Worm (Caenorhabditis elegans) whole organism, mixed stage, embryonic: ENCODE results near the gene ceh-75.

ENCODE experiments used
- M03D4.4 ChIP-seq: sonication (generic microtip); optimal IDR thresholded peaks from 2 replicates; lab custom pipeline; 2017; ENCODE audit warnings: mild to moderate bottlenecking, missing genetic modification characterization, missing compliant biosample characterization
- bed-3 ChIP-seq: fragments of 200-800 bp; sonication (Bioruptor generic); optimal IDR thresholded peaks from 3 replicates; lab custom pipeline; 2018; ENCODE audit warnings: mild to moderate bottlenecking, missing genetic modification characterization, moderate library complexity, missing compliant biosample characterization
- blmp-1 ChIP-seq: fragments of 150-350 bp; optimal IDR thresholded peaks from 2 replicates; lab custom pipeline; 2014; ENCODE audit warnings: missing biosample characterization, missing genetic modification characterization
- ceh-39 ChIP-seq: fragments of 150-350 bp; optimal IDR thresholded peaks from 2 replicates; lab custom pipeline; 2014; ENCODE audit warnings: missing biosample characterization, missing genetic modification characterization
- ceh-43 ChIP-seq: fragments of 200-800 bp; sonication (Bioruptor generic); optimal IDR thresholded peaks from 2 replicates; lab custom pipeline; 2018; ENCODE audit warnings: mild to moderate bottlenecking, missing genetic modification characterization, moderate library complexity, missing compliant biosample characterization
- ceh-83 ChIP-seq: fragments of 200-800 bp; sonication (Bioruptor generic); optimal IDR thresholded peaks from 2 replicates; lab custom pipeline; 2018; ENCODE audit warnings: mild to moderate bottlenecking, missing genetic modification characterization, missing compliant biosample characterization
- ces-1 ChIP-seq: fragments of 150-350 bp; optimal IDR thresholded peaks from 2 replicates; lab custom pipeline; 2014; ENCODE audit warnings: missing biosample characterization, missing genetic modification reagents, missing genetic modification characterization
- cnd-1 ChIP-seq: fragments of 200-800 bp; sonication (Bioruptor generic); optimal IDR thresholded peaks from 2 replicates; lab custom pipeline; 2018; ENCODE audit warnings: mild to moderate bottlenecking, missing genetic modification characterization, missing compliant biosample characterization
- drap-1 ChIP-seq: fragments of 200-800 bp; sonication (Bioruptor generic); optimal IDR thresholded peaks from 3 replicates; lab custom pipeline; 2018; ENCODE audit warnings: mild to moderate bottlenecking, missing genetic modification characterization, missing compliant biosample characterization
- elt-1 ChIP-seq: sonication (generic microtip); optimal IDR thresholded peaks from 2 replicates; lab custom pipeline; 2017; ENCODE audit warnings: missing genetic modification characterization, mild to moderate bottlenecking, missing compliant biosample characterization, antibody characterized with exemption, moderate library complexity, borderline replicate concordance; ENCODE audit not compliant: insufficient read depth
- flh-1 ChIP-seq: fragments of 200-800 bp; sonication (Bioruptor generic); optimal IDR thresholded peaks from 2 replicates; lab custom pipeline; 2018; ENCODE audit warnings: mild to moderate bottlenecking, missing genetic modification characterization, moderate library complexity, missing compliant biosample characterization
- ham-2 ChIP-seq: fragments of 200-800 bp; sonication (Bioruptor generic); optimal IDR thresholded peaks from 2 replicates; lab custom pipeline; 2018; ENCODE audit warnings: mild to moderate bottlenecking, missing genetic modification characterization, missing compliant biosample characterization
- hlh-1 ChIP-seq: fragments of 150-350 bp; optimal IDR thresholded peaks from 2 replicates; lab custom pipeline; 2014; ENCODE audit warnings: missing biosample characterization, missing genetic modification reagents, missing genetic modification characterization
- lin-13 ChIP-seq: fragments of 150-350 bp; optimal IDR thresholded peaks from 2 replicates; lab custom pipeline; 2014; ENCODE audit warnings: missing biosample characterization, missing genetic modification characterization
- lin-32 ChIP-seq: fragments of 200-800 bp; sonication (Bioruptor generic); optimal IDR thresholded peaks from 2 replicates; lab custom pipeline; 2018; ENCODE audit warnings: mild to moderate bottlenecking, missing genetic modification characterization, missing compliant biosample characterization
- lsy-2 ChIP-seq: fragments of 150-350 bp; optimal IDR thresholded peaks from 2 replicates; lab custom pipeline; 2014; ENCODE audit warnings: missing biosample characterization, missing genetic modification characterization
- mab-5 ChIP-seq: fragments of 150-350 bp; optimal IDR thresholded peaks from 2 replicates; lab custom pipeline; 2014; ENCODE audit warnings: missing biosample characterization, missing genetic modification characterization
- mep-1 ChIP-seq: fragments of 150-350 bp; optimal IDR thresholded peaks from 2 replicates; lab custom pipeline; 2017; ENCODE audit warnings: missing biosample characterization, missing genetic modification reagents, missing genetic modification characterization, inconsistent platforms
- mls-2 ChIP-seq: sonication (generic microtip); optimal IDR thresholded peaks from 2 replicates; lab custom pipeline; 2016; ENCODE audit warnings: mild to moderate bottlenecking, missing genetic modification characterization, moderate library complexity, missing compliant biosample characterization
- nhr-237 ChIP-seq: fragments of 150-350 bp; optimal IDR thresholded peaks from 2 replicates; lab custom pipeline; 2014; ENCODE audit warnings: missing biosample characterization, missing genetic modification characterization
- nhr-28 ChIP-seq: fragments of 150-350 bp; optimal IDR thresholded peaks from 2 replicates; lab custom pipeline; 2014; ENCODE audit warnings: missing biosample characterization, missing genetic modification characterization
- nhr-76 ChIP-seq: sonication (generic microtip); optimal IDR thresholded peaks from 2 replicates; lab custom pipeline; 2017; ENCODE audit warnings: missing biosample characterization, missing genetic modification characterization
- pha-4 ChIP-seq: fragments of 150-350 bp; optimal IDR thresholded peaks from 2 replicates; lab custom pipeline; 2018; ENCODE audit warnings: missing biosample characterization, missing genetic modification reagents, missing genetic modification characterization
- sem-2 ChIP-seq: fragments of 200-800 bp; sonication (Bioruptor generic); optimal IDR thresholded peaks from 2 replicates; lab custom pipeline; 2018; ENCODE audit warnings: mild to moderate bottlenecking, missing genetic modification characterization, missing compliant biosample characterization
- snpc-4 ChIP-seq: fragments of 150-350 bp; optimal IDR thresholded peaks from 2 replicates; lab custom pipeline; 2014; ENCODE audit warnings: missing biosample characterization, missing genetic modification characterization
- sptf-1 ChIP-seq: sonication (generic microtip); optimal IDR thresholded peaks from 2 replicates; lab custom pipeline; 2017; ENCODE audit warnings: mild to moderate bottlenecking, missing genetic modification characterization, moderate library complexity, missing compliant biosample characterization
- tbx-8 ChIP-seq: fragments of 200-800 bp; sonication (Bioruptor generic); optimal IDR thresholded peaks from 2 replicates; lab custom pipeline; 2018; ENCODE audit warnings: mild to moderate bottlenecking, missing genetic modification characterization, moderate library complexity, missing compliant biosample characterization
- unc-120 ChIP-seq: sonication (generic microtip); optimal IDR thresholded peaks from 2 replicates; lab custom pipeline; 2017; ENCODE audit warnings: missing genetic modification characterization, missing compliant biosample characterization; ENCODE audit not compliant: poor library complexity, severe bottlenecking
- unc-39 ChIP-seq: fragments of 150-350 bp; optimal IDR thresholded peaks from 2 replicates; lab custom pipeline; 2014; ENCODE audit warnings: missing biosample characterization, missing genetic modification characterization
- unc-62 ChIP-seq: fragments of 150-350 bp; optimal IDR thresholded peaks from 2 replicates; lab custom pipeline; 2014; ENCODE audit warnings: missing biosample characterization, missing genetic modification reagents, missing genetic modification characterization
- zip-8 ChIP-seq: fragments of 150-350 bp; optimal IDR thresholded peaks from 2 replicates; lab custom pipeline; 2014; ENCODE audit warnings: missing biosample characterization, missing genetic modification characterization
- ztf-11 ChIP-seq: fragments of 150-350 bp; optimal IDR thresholded peaks from 2 replicates; lab custom pipeline; 2014; ENCODE audit warnings: missing biosample characterization, missing genetic modification characterization

ceh-75 gene

ce11 chrV:9889629-9890028 is 31.5 kb upstream of the ceh-75 start, which contains the start of gene fshr-1:
Gene fshr-1, plus strand, starts transcription at chrV:9889837.
- TF ChIP-seq lin-13 (tag; lab: Kevin White, UChicago), result no peak
- TF ChIP-seq sem-2 (GFP tag; lab: Kevin White, UChicago), result no peak
- no peak for TF ChIP-seq nhr-237
- TF ChIP-seq unc-62, result no peak
- no peak for TF ChIP-seq pha-4 (tag; lab: Kevin White, UChicago)
- no peak for TF ChIP-seq ces-1 (GFP tag; lab: Kevin White, UChicago)
- no peak for TF ChIP-seq unc-39

- TF ChIP-seq drap-1 (no peak), lin-32 (GFP tag; lab: Kevin White, UChicago) (no peak), tbx-8 (GFP tag; lab: Kevin White, UChicago) (no peak), mab-5 (no peak), snpc-4 (tag; lab: Kevin White, UChicago) (no peak), cnd-1 (tag; lab: Kevin White, UChicago) (no peak), nhr-237 (no peak), ham-2 (GFP tag; lab: Kevin White, UChicago) (no peak), ceh-39 (tag; lab: Kevin White, UChicago) (no peak), zip-8 (tag; lab: Kevin White, UChicago) (no peak), nhr-28 (tag; lab: Kevin White, UChicago) (no peak), lsy-2 (no peak), lin-13 (tag; lab: Kevin White, UChicago) (no peak), unc-120 (no peak), ztf-11 (no peak), bed-3 (GFP tag; lab: Kevin White, UChicago) (no peak)
These were observed 21.9 kb upstream of the ceh-75 start, which contains the start of gene egl-47 for ce11 chrV:9899278-9899677. Gene egl-47, plus strand, starts transcription at chrV:9899578.

- TF ChIP-seq lin-13 (tag; lab: Kevin White, UChicago), result no peak
- no peak for TF ChIP-seq mls-2 (tag; lab: Kevin White, UChicago)
- TF ChIP-seq hlh-1 (tag; lab: Kevin White, UChicago), result no peak
- no peak for TF ChIP-seq nhr-76 (tag; lab: Kevin White, UChicago)
- no peak for TF ChIP-seq ztf-11
- no peak for TF ChIP-seq pha-4 (tag; lab: Kevin White, UChicago)
- no peak for TF ChIP-seq ceh-39 (tag; lab: Kevin White, UChicago)
- no peak for TF ChIP-seq lsy-2
- TF ChIP-seq flh-1 (GFP tag; lab: Kevin White, UChicago), result no peak
- no peak for TF ChIP-seq elt-1 (tag; lab: Kevin White, UChicago)
- TF ChIP-seq ces-1 (GFP tag; lab: Kevin White, UChicago), result no peak
- TF ChIP-seq unc-120, result no peak
- TF ChIP-seq blmp-1 (tag; lab: Kevin White, UChicago), result no peak
- TF ChIP-seq, all 35 proteins: peak for 0
These were observed 20.0 kb upstream of the ceh-75 start for ce11 chrV:9901119-9901518.

- TF ChIP-seq elt-1 (tag; lab: Kevin White, UChicago), result no peak
- TF ChIP-seq ceh-39 (tag; lab: Kevin White, UChicago), result no peak
- no peak for TF ChIP-seq M03D4.4 (tag; lab: Kevin White, UChicago)
- no peak for TF ChIP-seq hlh-1 (tag; lab: Kevin White, UChicago)
- TF ChIP-seq pha-4 (tag; lab: Kevin White, UChicago), result no peak
- TF ChIP-seq ceh-83 (GFP tag; lab: Kevin White, UChicago), result no peak
- no peak for TF ChIP-seq ceh-43 (GFP tag; lab: Kevin White, UChicago)
- TF ChIP-seq mep-1 (tag; lab: Kevin White, UChicago), result no peak
These were observed 15.0 kb upstream of the ceh-75 start, which contains the start of gene fipr-11 for ce11 chrV:9906115-9906514. Gene fipr-11, minus strand, starts transcription at chrV:9906215.

ce11 chrV:9907205-9907604 is 13.9 kb upstream of the ceh-75 start:
- TF ChIP-seq ceh-39 (tag; lab: Kevin White, UChicago) (no peak), sptf-1 (tag; lab: Kevin White, UChicago) (no peak)
- TF ChIP-seq, all 35 proteins: peak for 0
